Worm (Caenorhabditis elegans) whole organism, L3 larva: Measurements from ENCODE around the gene lmbr-1.

Experiments used
- ama-1 ChIP-seq: fragments of 150-350 bp; optimal IDR thresholded peaks from 2 replicates; lab custom pipeline; 2018
- nhr-77 ChIP-seq: fragments of 150-350 bp; optimal IDR thresholded peaks from 2 replicates; lab custom pipeline; 2014; ENCODE audit warnings: missing biosample characterization, missing genetic modification characterization

lmbr-1 gene

DNA sequence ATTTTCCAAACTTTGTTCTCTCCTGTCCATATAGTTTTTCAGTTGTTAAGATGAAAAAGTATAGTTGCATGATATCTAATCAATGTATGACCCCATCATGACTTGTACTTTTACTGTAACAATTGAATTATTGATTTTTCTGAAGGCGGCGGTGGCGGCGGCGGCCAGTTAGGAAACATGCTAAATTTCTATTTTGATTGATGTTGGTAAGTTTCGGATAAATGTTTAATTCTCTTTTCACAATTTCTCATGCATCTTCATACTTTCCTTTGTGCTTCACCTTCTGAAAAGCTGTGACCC is 45.9 kb downstream of the lmbr-1 start, which contains the start of gene sor-1:
sor-1 (plus strand) TSS at position 201 of the 300 bp plus-strand sequence.
- TF ChIP-seq ama-1 (lab: Kevin White, UChicago) (peak; percentile 12), nhr-77 (tag; lab: Kevin White, UChicago) (no peak)
- TF ChIP-seq, all 47 proteins: peak for 1
